Fruit fly (Drosophila melanogaster) whole organism: ENCODE data around the gene Setx.

Source experiments
- Dll ChIP-seq: fragments of >200 bp; optimal IDR thresholded peaks from 2 replicates; lab custom pipeline; 2017
- EcR ChIP-seq, 2 experiments: fragments of >200 bp; optimal IDR thresholded peaks; 2 replicates each; lab custom pipeline; 2017; ENCODE audit warnings: missing biosample characterization in 2 of 2, missing genetic modification characterization in 2 of 2, missing genetic modification reagents in 2 of 2
- pan ChIP-seq: fragments of >200 bp; optimal IDR thresholded peaks from 2 replicates; lab custom pipeline; 2017
- psq ChIP-seq: fragments of >200 bp; optimal IDR thresholded peaks from 2 replicates; lab custom pipeline; 2017

DNA sequence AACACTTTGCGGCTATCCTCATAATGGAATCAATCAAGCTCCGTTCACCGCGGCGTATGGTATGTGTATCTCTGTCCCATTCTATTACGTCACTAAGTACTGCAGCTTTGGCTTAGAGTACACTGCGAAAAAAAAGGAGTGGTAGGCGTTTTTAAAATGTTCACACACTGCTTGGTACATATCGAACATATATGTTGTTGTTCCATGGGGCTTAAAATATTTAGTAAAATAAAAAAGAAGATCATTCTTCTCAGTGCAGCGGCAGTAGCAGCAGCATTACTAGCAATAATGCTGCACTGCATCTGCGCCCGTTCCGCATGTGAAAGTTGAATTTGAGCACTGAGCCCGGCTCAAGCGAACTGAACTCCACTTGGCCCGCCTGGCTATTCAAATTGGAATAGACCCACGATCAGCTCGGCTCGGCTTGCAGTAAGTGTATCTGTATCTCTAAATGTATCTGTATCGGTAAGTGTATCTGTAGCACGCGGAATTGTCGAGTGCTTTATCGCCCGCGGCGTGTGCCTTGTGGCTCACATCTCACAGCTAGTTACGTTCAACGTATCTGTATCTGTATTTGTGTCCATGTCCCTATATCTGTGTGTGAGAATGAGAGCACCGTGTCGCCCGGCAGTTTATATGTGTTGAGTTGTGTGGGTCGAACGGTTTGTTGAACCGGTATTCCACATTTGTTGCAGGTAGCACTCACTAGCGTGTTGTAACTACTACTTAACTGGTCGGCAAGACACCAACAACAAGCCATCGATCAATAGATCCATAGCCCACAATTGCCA, 16.1 kb upstream of the Setx start:
- TF ChIP-seq EcR (GFP tag; optimal IDR thresholded peaks at IDR 0.05; lab: Kevin White, UChicago) (no peak), psq (lab: Kevin White, UChicago) (no peak), Dll (lab: Kevin White, UChicago) (no peak), pan (lab: Kevin White, UChicago) (no peak)
